Worm (Caenorhabditis elegans): ENCODE results near the gene R151.2.

DNA sequence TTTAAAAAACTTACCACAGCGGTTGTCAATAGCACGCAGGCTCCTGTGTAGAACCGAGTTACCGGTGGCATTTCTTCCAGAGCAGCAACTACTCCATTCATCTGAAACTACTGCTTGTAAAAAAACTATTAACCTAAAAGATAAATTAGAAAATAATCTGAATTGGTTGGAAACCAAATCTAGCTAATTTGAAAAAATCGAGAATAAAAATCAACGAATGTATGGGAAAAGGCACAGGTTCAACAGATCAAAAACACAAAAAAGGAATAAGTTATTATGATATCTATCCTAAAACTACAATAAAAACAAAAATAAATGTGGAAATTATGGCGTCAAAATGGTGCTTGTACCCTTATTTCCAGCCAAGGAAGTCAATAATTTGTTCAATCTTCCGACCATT is 13.3 kb downstream of the R151.2 start, which contains the start of gene der-2:
- TF ChIP-seq ets-4 (GFP tag; optimal IDR thresholded peaks at IDR 0.05) (no peak), ceh-58 (GFP tag; IDR thresholded peaks at IDR 0.05) (no peak), repo-1 (tag; optimal IDR thresholded peaks at IDR 0.05) (no peak)

All from whole organism, young adult.